Fruit fly (Drosophila melanogaster) whole organism, embryonic: ENCODE results near the gene ppk23.

Experiments used
- ATbp ChIP-seq: fragments of 200-800 bp; sonication (Bioruptor generic); optimal IDR thresholded peaks from 2 replicates; lab custom pipeline; 2017; ENCODE audit warnings: missing biosample characterization, mild to moderate bottlenecking, missing genetic modification characterization, missing genetic modification reagents
- B-H2 ChIP-seq: fragments of 200-800 bp; sonication (Bioruptor generic); optimal IDR thresholded peaks from 2 replicates; lab custom pipeline; 2018; ENCODE audit warnings: missing biosample characterization, mild to moderate bottlenecking, missing genetic modification characterization
- Bdp1 ChIP-seq: fragments of 200-800 bp; sonication (Bioruptor generic); optimal IDR thresholded peaks from 3 replicates; lab custom pipeline; 2016; ENCODE audit warnings: missing biosample characterization, missing genetic modification characterization
- CG11456 ChIP-seq: fragments of 200-800 bp; sonication (Bioruptor generic); IDR thresholded peaks from 3 replicates; pipeline ENCODE4 v1.3.6; 2022; ENCODE audit warnings: missing biosample characterization, missing genetic modification characterization
- CG12219 ChIP-seq: fragments of 200-800 bp; sonication (Bioruptor generic); optimal IDR thresholded peaks from 3 replicates; lab custom pipeline; 2018; ENCODE audit warnings: missing biosample characterization, mild to moderate bottlenecking, missing genetic modification characterization
- CG12942 ChIP-seq: fragments of 200-800 bp; sonication (Bioruptor generic); optimal IDR thresholded peaks from 3 replicates; lab custom pipeline; 2016; ENCODE audit warnings: missing biosample characterization, missing genetic modification characterization
- CG14014 ChIP-seq: fragments of 200-800 bp; sonication (Bioruptor generic); IDR thresholded peaks from 2 replicates; pipeline ENCODE4 v1.3.6; 2022; ENCODE audit warnings: missing biosample characterization, missing genetic modification characterization
- CG14860 ChIP-seq: fragments of 200-800 bp; sonication (Bioruptor generic); IDR thresholded peaks from 3 replicates; pipeline ENCODE4 v1.3.6; 2022; ENCODE audit warnings: missing biosample characterization, missing genetic modification characterization; ENCODE audit not compliant: partially characterized antibody
- CG1529 ChIP-seq: fragments of 200-800 bp; sonication (Bioruptor generic); optimal IDR thresholded peaks from 3 replicates; lab custom pipeline; 2018; ENCODE audit warnings: missing biosample characterization, missing genetic modification characterization
- CG15601 ChIP-seq: fragments of 200-800 bp; sonication (Bioruptor generic); optimal IDR thresholded peaks from 3 replicates; lab custom pipeline; 2019; ENCODE audit warnings: missing biosample characterization, mild to moderate bottlenecking, missing genetic modification characterization, moderate library complexity
- CG16779 ChIP-seq: fragments of 200-800 bp; sonication (Bioruptor generic); IDR thresholded peaks from 2 replicates; pipeline ENCODE4 v1.3.6; 2022; ENCODE audit warnings: missing biosample characterization, missing genetic modification characterization
- CG17568 ChIP-seq: fragments of 200-800 bp; sonication (Bioruptor generic); optimal IDR thresholded peaks from 2 replicates; lab custom pipeline; 2018; ENCODE audit warnings: missing biosample characterization, mild to moderate bottlenecking, missing genetic modification characterization, moderate library complexity
- CG18764 ChIP-seq: fragments of 200-800 bp; sonication (Bioruptor generic); optimal IDR thresholded peaks from 3 replicates; lab custom pipeline; 2016; ENCODE audit warnings: missing biosample characterization, missing genetic modification characterization
- CG2678 ChIP-seq: fragments of 200-800 bp; sonication (Bioruptor generic); optimal IDR thresholded peaks from 3 replicates; lab custom pipeline; 2019; ENCODE audit warnings: missing biosample characterization, mild to moderate bottlenecking, missing genetic modification characterization, moderate library complexity
- CG30020 ChIP-seq: fragments of 200-800 bp; optimal IDR thresholded peaks from 2 replicates; lab custom pipeline; 2019; ENCODE audit warnings: missing biosample characterization, mild to moderate bottlenecking, missing genetic modification characterization, moderate library complexity
- CG6791 ChIP-seq: fragments of 200-800 bp; sonication (Bioruptor generic); IDR thresholded peaks from 3 replicates; pipeline ENCODE4 v1.3.6; 2022; ENCODE audit warnings: missing biosample characterization, missing genetic modification characterization; ENCODE audit not compliant: partially characterized antibody
- CG6854 ChIP-seq: fragments of 200-800 bp; sonication (Bioruptor generic); optimal IDR thresholded peaks from 3 replicates; lab custom pipeline; 2017; ENCODE audit warnings: missing biosample characterization, mild to moderate bottlenecking, missing genetic modification characterization
- CG7271 ChIP-seq: fragments of 200-800 bp; sonication (Bioruptor generic); optimal IDR thresholded peaks from 2 replicates; lab custom pipeline; 2018; ENCODE audit warnings: missing biosample characterization, mild to moderate bottlenecking, missing genetic modification characterization, moderate library complexity
- CG7987 ChIP-seq: fragments of 200-800 bp; sonication (Bioruptor generic); optimal IDR thresholded peaks from 2 replicates; lab custom pipeline; 2018; ENCODE audit warnings: missing biosample characterization, mild to moderate bottlenecking, missing genetic modification characterization, moderate library complexity
- CG9609 ChIP-seq: fragments of 200-800 bp; sonication (Bioruptor generic); optimal IDR thresholded peaks from 3 replicates; lab custom pipeline; 2016; ENCODE audit warnings: missing biosample characterization, missing genetic modification characterization
- CHES-1-like ChIP-seq: fragments of 200-800 bp; sonication (Bioruptor generic); optimal IDR thresholded peaks from 2 replicates; lab custom pipeline; 2016; ENCODE audit warnings: missing biosample characterization, missing genetic modification characterization
- Camta ChIP-seq: fragments of 200-800 bp; sonication (Bioruptor generic); optimal IDR thresholded peaks from 2 replicates; lab custom pipeline; 2016; ENCODE audit warnings: missing biosample characterization, missing genetic modification characterization
- Fer1 ChIP-seq: fragments of 200-800 bp; sonication (Bioruptor generic); optimal IDR thresholded peaks from 2 replicates; lab custom pipeline; 2017; ENCODE audit warnings: missing biosample characterization, mild to moderate bottlenecking, missing genetic modification characterization
- HLH4C ChIP-seq: fragments of 200-800 bp; sonication (Bioruptor generic); IDR thresholded peaks from 3 replicates; pipeline ENCODE4 v1.3.6; 2022; ENCODE audit warnings: missing biosample characterization, missing genetic modification characterization; ENCODE audit not compliant: partially characterized antibody
- Hr39 ChIP-seq: fragments of >200 bp; optimal IDR thresholded peaks from 2 replicates; lab custom pipeline; 2017
- MTF-1 ChIP-seq: fragments of 200-800 bp; sonication (Bioruptor generic); optimal IDR thresholded peaks from 2 replicates; lab custom pipeline; 2018; ENCODE audit warnings: missing biosample characterization, mild to moderate bottlenecking, missing genetic modification characterization, borderline replicate concordance
- Mes4 ChIP-seq: fragments of 200-800 bp; sonication (Bioruptor generic); optimal IDR thresholded peaks from 2 replicates; lab custom pipeline; 2016; ENCODE audit warnings: missing biosample characterization, missing genetic modification characterization
- Rfx ChIP-seq: fragments of 200-800 bp; sonication (Bioruptor generic); IDR thresholded peaks from 2 replicates; pipeline ENCODE4 v1.3.6; 2022; ENCODE audit warnings: missing biosample characterization, missing genetic modification characterization
- Sox100B ChIP-seq: fragments of 200-800 bp; sonication (Bioruptor generic); optimal IDR thresholded peaks from 3 replicates; lab custom pipeline; 2018; ENCODE audit warnings: missing biosample characterization, mild to moderate bottlenecking, missing genetic modification characterization
- Sox102F ChIP-seq: fragments of 200-800 bp; sonication (Bioruptor generic); optimal IDR thresholded peaks from 2 replicates; lab custom pipeline; 2018; ENCODE audit warnings: missing biosample characterization, mild to moderate bottlenecking, missing genetic modification characterization, moderate library complexity
- Xrp1 ChIP-seq: fragments of 200-800 bp; sonication (Bioruptor generic); IDR thresholded peaks from 2 replicates; pipeline ENCODE4 v1.3.6; 2022; ENCODE audit warnings: missing biosample characterization, missing genetic modification characterization
- YL-1 ChIP-seq: fragments of 200-800 bp; sonication (Bioruptor generic); optimal IDR thresholded peaks from 3 replicates; lab custom pipeline; 2017; ENCODE audit warnings: missing biosample characterization, mild to moderate bottlenecking, missing genetic modification characterization
- caup ChIP-seq: fragments of 200-800 bp; sonication (Bioruptor generic); optimal IDR thresholded peaks from 3 replicates; lab custom pipeline; 2017; ENCODE audit warnings: missing biosample characterization, mild to moderate bottlenecking, missing genetic modification characterization, moderate library complexity; ENCODE audit not compliant: severe bottlenecking
- croc ChIP-seq: fragments of 200-800 bp; sonication (Bioruptor generic); conservative IDR thresholded peaks from 3 replicates; pipeline ENCODE4 v1.3.6; 2022; ENCODE audit warnings: missing biosample characterization, missing genetic modification characterization
- crol ChIP-seq: fragments of 200-800 bp; sonication (Bioruptor generic); IDR thresholded peaks from 2 replicates; pipeline ENCODE4 v1.3.6; 2022; ENCODE audit warnings: missing biosample characterization, missing genetic modification characterization
- disco-r ChIP-seq: fragments of 200-800 bp; sonication (Bioruptor generic); optimal IDR thresholded peaks from 2 replicates; lab custom pipeline; 2016; ENCODE audit warnings: missing biosample characterization, missing genetic modification characterization
- fd3F ChIP-seq: fragments of 200-800 bp; sonication (Bioruptor generic); optimal IDR thresholded peaks from 2 replicates; lab custom pipeline; 2018; ENCODE audit warnings: missing biosample characterization, mild to moderate bottlenecking, missing genetic modification characterization, moderate library complexity
- hkb ChIP-seq, 2 experiments: fragments of 200-800 bp in 1 of 2; fragments of >200 bp in 1 of 2; sonication (Bioruptor generic) in 1 of 2; IDR thresholded peaks in 1 of 2; optimal IDR thresholded peaks in 1 of 2; 2 replicates each; pipeline versions ENCODE4 v1.3.6 to Lab custom; 2017 to 2022; ENCODE audit warnings: missing biosample characterization in 1 of 2, missing genetic modification characterization in 1 of 2
- maf-S ChIP-seq: fragments of 200-800 bp; sonication (Bioruptor generic); optimal IDR thresholded peaks from 2 replicates; lab custom pipeline; 2016; ENCODE audit warnings: missing biosample characterization, missing genetic modification characterization
- odd ChIP-seq: fragments of 200-800 bp; sonication (Bioruptor generic); optimal IDR thresholded peaks from 2 replicates; lab custom pipeline; 2017; ENCODE audit warnings: missing biosample characterization, mild to moderate bottlenecking, missing genetic modification characterization
- onecut ChIP-seq: fragments of 200-800 bp; sonication (Bioruptor generic); IDR thresholded peaks from 2 replicates; pipeline ENCODE4 v1.3.6; 2022; ENCODE audit warnings: missing biosample characterization, missing genetic modification characterization
- org-1 ChIP-seq: fragments of 200-800 bp; sonication (Bioruptor generic); optimal IDR thresholded peaks from 2 replicates; lab custom pipeline; 2017; ENCODE audit warnings: missing biosample characterization, missing genetic modification characterization
- ranshi ChIP-seq: fragments of 200-800 bp; sonication (Bioruptor generic); IDR thresholded peaks from 2 replicates; pipeline ENCODE4 v1.3.6; 2022; ENCODE audit warnings: missing biosample characterization, missing genetic modification characterization
- seq ChIP-seq: fragments of 200-800 bp; sonication (Bioruptor generic); IDR thresholded peaks from 2 replicates; pipeline ENCODE4 v1.3.6; 2022; ENCODE audit warnings: missing biosample characterization, missing genetic modification characterization
- sim ChIP-seq: fragments of 200-800 bp; sonication (Bioruptor generic); IDR thresholded peaks from 2 replicates; pipeline ENCODE4 v1.3.6; 2022; ENCODE audit warnings: missing biosample characterization, missing genetic modification characterization
- tna ChIP-seq: fragments of 200-800 bp; sonication (Bioruptor generic); IDR thresholded peaks from 2 replicates; pipeline ENCODE4 v1.3.6; 2022; ENCODE audit warnings: missing biosample characterization, missing genetic modification characterization; ENCODE audit not compliant: partially characterized antibody
- trh ChIP-seq: fragments of 200-800 bp; sonication (Bioruptor generic); optimal IDR thresholded peaks from 2 replicates; lab custom pipeline; 2016; ENCODE audit warnings: missing biosample characterization, missing genetic modification characterization
- twi ChIP-seq: fragments of 200-800 bp; optimal IDR thresholded peaks from 2 replicates; lab custom pipeline; 2019; ENCODE audit warnings: missing biosample characterization, mild to moderate bottlenecking, missing genetic modification characterization, moderate library complexity
- wek ChIP-seq: fragments of 200-800 bp; sonication (Bioruptor generic); optimal IDR thresholded peaks from 3 replicates; lab custom pipeline; 2018; ENCODE audit warnings: missing biosample characterization, mild to moderate bottlenecking, missing genetic modification characterization, moderate library complexity
- zfh1 ChIP-seq: fragments of 200-800 bp; sonication (Bioruptor generic); IDR thresholded peaks from 3 replicates; pipeline ENCODE4 v1.3.6; 2022; ENCODE audit warnings: missing biosample characterization, missing genetic modification characterization

Gene ppk23

DNA sequence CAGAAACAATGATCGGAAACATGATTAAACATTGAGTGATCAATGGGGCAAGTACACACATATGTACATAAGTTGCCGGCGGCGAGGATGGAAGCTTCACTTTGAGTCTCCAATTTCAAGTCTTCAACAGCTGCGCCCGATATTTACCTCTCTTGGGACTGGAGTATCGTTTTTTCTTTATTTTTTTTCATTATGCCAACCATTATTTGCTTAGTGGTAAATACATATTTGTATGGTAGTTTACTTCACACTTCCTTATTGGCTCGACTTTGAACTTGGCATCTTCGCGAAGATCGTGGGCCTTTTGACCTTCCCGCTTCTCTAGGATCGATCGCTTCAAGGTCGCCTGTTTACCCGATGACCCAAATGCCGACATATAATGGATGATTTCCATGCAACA is 13.6 kb upstream of the ppk23 start (continued):
- no peak for TF ChIP-seq hkb (optimal IDR thresholded peaks at IDR 0.05; lab: Kevin White, UChicago)
- peak; percentile 64; the same call in 1 of the 2 replicates for TF ChIP-seq hkb (GFP tag; IDR thresholded peaks at IDR 0.05; lab: Robert Waterston, UW)
- peak; percentile 7 for TF ChIP-seq CG7987 (GFP tag; lab: Kevin White, UChicago)
- peak; percentile 35 for TF ChIP-seq CG15601 (tag; lab: Kevin White, UChicago)
- TF ChIP-seq CG30020: no peak
- peak; percentile 42; the same call in 1 of the 2 replicates for TF ChIP-seq Xrp1 (GFP tag; lab: Robert Waterston, UW)
- peak; percentile 21 for TF ChIP-seq org-1 (GFP tag; lab: Kevin White, UChicago)
- peak; percentile 57 for TF ChIP-seq odd (GFP tag; lab: Kevin White, UChicago)
- no peak for TF ChIP-seq twi (tag; lab: Kevin White, UChicago)
- peak; percentile 15 for TF ChIP-seq CG18764 (GFP tag; lab: Kevin White, UChicago)
- peak; percentile 39; the same call in 1 of the 3 replicates for TF ChIP-seq zfh1 (GFP tag; lab: Robert Waterston, UW)
- peak; percentile 52; the same call in 1 of the 2 replicates for TF ChIP-seq CG14014 (GFP tag; lab: Robert Waterston, UW)
- peak; percentile 47 for TF ChIP-seq Sox102F (GFP tag; lab: Kevin White, UChicago)
- TF ChIP-seq CG12942 (GFP tag; lab: Kevin White, UChicago): peak; percentile 5
- TF ChIP-seq HLH4C (GFP tag; lab: Robert Waterston, UW): no peak
- peak; percentile 27 for TF ChIP-seq Bdp1 (GFP tag; lab: Kevin White, UChicago)
- TF ChIP-seq Sox100B (GFP tag; lab: Kevin White, UChicago): peak; percentile 38
- TF ChIP-seq CG6791 (GFP tag; lab: Robert Waterston, UW): no peak
- peak; percentile 10; the same call in 1 of the 2 replicates for TF ChIP-seq Rfx (GFP tag; lab: Robert Waterston, UW)
- peak; percentile 31 for TF ChIP-seq wek
- TF ChIP-seq onecut (GFP tag; lab: Robert Waterston, UW): peak; percentile 19; the same call in 1 of the 2 replicates
- TF ChIP-seq disco-r: no peak
- TF ChIP-seq YL-1: no peak
- no peak for TF ChIP-seq CG16779 (GFP tag; lab: Robert Waterston, UW)
- peak; percentile 12 for TF ChIP-seq MTF-1 (GFP tag; lab: Kevin White, UChicago)
- peak; percentile 31 for TF ChIP-seq CG6854
- TF ChIP-seq CG17568 (GFP tag; lab: Kevin White, UChicago): peak; percentile 48
- peak; percentile 53; the same call in 1 of the 2 replicates for TF ChIP-seq seq (GFP tag; lab: Robert Waterston, UW)
- TF ChIP-seq tna: no peak
- peak; percentile 25 for TF ChIP-seq fd3F (GFP tag; lab: Kevin White, UChicago)
- TF ChIP-seq croc (GFP tag; lab: Robert Waterston, UW): no peak
- peak; percentile 57 for TF ChIP-seq Fer1
- peak; percentile 70 for TF ChIP-seq ATbp (GFP tag; lab: Kevin White, UChicago)
- TF ChIP-seq CG11456 (GFP tag; lab: Robert Waterston, UW): 0 out of 3 replicates have a peak, but pooled peaks have one; percentile 48
- TF ChIP-seq CG9609: no peak
- no peak for TF ChIP-seq trh (GFP tag; lab: Kevin White, UChicago)
- TF ChIP-seq CG2678: peak; percentile 59
- peak; percentile 39 for TF ChIP-seq CG1529 (GFP tag; lab: Kevin White, UChicago)
- no peak for TF ChIP-seq sim
- peak; percentile 8 for TF ChIP-seq Mes4 (GFP tag; lab: Kevin White, UChicago)
- TF ChIP-seq caup (GFP tag; lab: Kevin White, UChicago): peak; percentile 70
- peak; percentile 41 for TF ChIP-seq CHES-1-like (GFP tag; lab: Kevin White, UChicago)
- TF ChIP-seq crol (GFP tag; lab: Robert Waterston, UW): no peak
- peak; percentile 18; the same call in 1 of the 2 replicates for TF ChIP-seq ranshi (GFP tag; lab: Robert Waterston, UW)
- peak; percentile 7 for TF ChIP-seq Camta (GFP tag; lab: Kevin White, UChicago)
- no peak for TF ChIP-seq CG7271 (tag; lab: Kevin White, UChicago)
- no peak for TF ChIP-seq B-H2 (GFP tag; lab: Kevin White, UChicago)
- TF ChIP-seq maf-S (GFP tag; lab: Kevin White, UChicago): peak; percentile 29
- TF ChIP-seq Hr39 (lab: Kevin White, UChicago): no peak
- peak; percentile 10 for TF ChIP-seq CG12219
- no peak for TF ChIP-seq CG14860
